In the genomic region with DNA sequence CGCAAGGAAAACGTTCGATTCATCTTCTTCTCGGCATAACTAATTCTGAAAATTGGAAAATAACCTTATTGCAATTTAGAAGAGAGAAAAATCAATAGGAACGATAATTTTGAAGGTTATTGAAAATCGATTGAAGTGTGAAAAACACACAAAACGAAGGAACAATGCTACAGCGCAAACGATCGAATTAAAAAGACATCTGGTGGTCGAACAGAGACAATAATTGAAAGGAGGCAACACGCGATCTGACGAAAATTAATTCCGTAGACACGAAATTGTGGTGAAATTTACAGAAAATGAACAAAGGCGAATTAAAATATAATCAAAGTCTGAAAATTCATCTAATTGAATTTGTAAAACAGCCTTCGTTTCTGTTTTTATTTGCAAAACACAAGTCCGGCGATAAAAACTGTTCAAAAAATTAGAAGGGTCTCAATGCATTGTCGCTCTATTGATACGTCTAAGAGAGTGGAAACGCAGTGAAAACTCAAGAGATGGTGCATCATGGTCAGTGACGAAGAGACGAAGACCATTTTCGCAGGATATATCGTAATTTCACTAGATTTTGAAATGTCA, we compare ENCODE assay signal across 4 worm cellular contexts.
TF ChIP-seq lines count a peak whose summit lies in the region.

A gene (minus strand): TSS at position 51 of the 576 bp plus-strand sequence.

TF ChIP-seq in whole organism, L2 larva, 48 proteins besides CTCF, POLR2A, EP300 and RAD21 (continued from another document):
- TF ChIP-seq lin-11 (tag; optimal IDR thresholded peaks at IDR 0.05; lab: Kevin White, UChicago) (no peak), F13H6.1 (tag; optimal IDR thresholded peaks at IDR 0.05; lab: Kevin White, UChicago) (peak; percentile 81), ama-1 (optimal IDR thresholded peaks at IDR 0.05; lab: Kevin White, UChicago) (no peak), gmeb-1 (tag; optimal IDR thresholded peaks at IDR 0.05; lab: Kevin White, UChicago) (peak; percentile 69), ztf-1 (GFP tag; conservative IDR thresholded peaks at IDR 0.05; lab: Robert Waterston, UW) (no peak), zag-1 (tag; optimal IDR thresholded peaks at IDR 0.05; lab: Kevin White, UChicago) (peak; percentile 12), nhr-6 (tag; optimal IDR thresholded peaks at IDR 0.05; lab: Kevin White, UChicago) (peak; percentile 75), nhr-25 (tag; optimal IDR thresholded peaks at IDR 0.05; lab: Kevin White, UChicago) (peak; percentile 76), peb-1 (tag; optimal IDR thresholded peaks at IDR 0.05; lab: Kevin White, UChicago) (no peak), ztf-4 (tag; optimal IDR thresholded peaks at IDR 0.05; lab: Kevin White, UChicago) (no peak), sem-4 (tag; optimal IDR thresholded peaks at IDR 0.05; lab: Kevin White, UChicago) (peak; percentile 45), unc-39 (tag; optimal IDR thresholded peaks at IDR 0.05; lab: Kevin White, UChicago) (no peak), mdl-1 (tag; optimal IDR thresholded peaks at IDR 0.05; lab: Kevin White, UChicago) (no peak), snpc-4 (tag; optimal IDR thresholded peaks at IDR 0.05; lab: Kevin White, UChicago) (no peak), ztf-11 (tag; optimal IDR thresholded peaks at IDR 0.05; lab: Kevin White, UChicago) (no peak), elt-1 (tag; optimal IDR thresholded peaks at IDR 0.05; lab: Kevin White, UChicago) (no peak), fos-1 (tag; optimal IDR thresholded peaks at IDR 0.05; lab: Kevin White, UChicago) (peak; percentile 76), blmp-1 (tag; optimal IDR thresholded peaks at IDR 0.05; lab: Kevin White, UChicago; ENCODE audit: insufficient read depth) (peak; percentile 39), nhr-21 (tag; optimal IDR thresholded peaks at IDR 0.05; lab: Kevin White, UChicago) (peak; percentile 39), unc-55 (GFP tag; optimal IDR thresholded peaks at IDR 0.05; lab: Kevin White, UChicago) (peak; percentile 95)

TF ChIP-seq in whole organism, L4 larva, 104 proteins besides CTCF, POLR2A, EP300 and RAD21 (continued from another document and continues in another):
- TF ChIP-seq lin-13 (GFP tag; optimal IDR thresholded peaks at IDR 0.05; lab: Kevin White, UChicago) (peak; percentile 69), egl-43 (GFP tag; IDR thresholded peaks at IDR 0.05; lab: Robert Waterston, UW) (no peak), Y75B8A.6 (GFP tag; IDR thresholded peaks at IDR 0.05; lab: Robert Waterston, UW) (no peak), egl-27 (tag; optimal IDR thresholded peaks at IDR 0.05; lab: Kevin White, UChicago) (no peak), hlh-11 (tag; optimal IDR thresholded peaks at IDR 0.05; lab: Kevin White, UChicago) (peak; percentile 72), aha-1 (tag; lab: Kevin White, UChicago) (no peak), daf-16 (GFP tag; optimal IDR thresholded peaks at IDR 0.05; lab: Kevin White, UChicago) (no peak), daf-16 (tag; optimal IDR thresholded peaks at IDR 0.05; lab: Kevin White, UChicago) (peak; percentile 39), nhr-41 (GFP tag; IDR thresholded peaks at IDR 0.05; lab: Robert Waterston, UW) (no peak), daf-8 (GFP tag; IDR thresholded peaks at IDR 0.05; lab: Robert Waterston, UW) (no peak), vab-7 (GFP tag; IDR thresholded peaks at IDR 0.05; lab: Robert Waterston, UW) (peak; percentile 67), gei-8 (GFP tag; optimal IDR thresholded peaks at IDR 0.05; lab: Kevin White, UChicago) (no peak), F37D6.2 (tag; optimal IDR thresholded peaks at IDR 0.05; lab: Kevin White, UChicago) (peak; percentile 46), hmg-1.1 (GFP tag; IDR thresholded peaks at IDR 0.05; lab: Robert Waterston, UW) (peak; percentile 63), zag-1 (tag; optimal IDR thresholded peaks at IDR 0.05; lab: Kevin White, UChicago) (no peak), lir-3 (tag; optimal IDR thresholded peaks at IDR 0.05; lab: Kevin White, UChicago) (no peak), nhr-10 (tag; optimal IDR thresholded peaks at IDR 0.05; lab: Kevin White, UChicago) (no peak), nhr-102 (tag; optimal IDR thresholded peaks at IDR 0.05; lab: Kevin White, UChicago) (no peak), F10B5.3 (tag; optimal IDR thresholded peaks at IDR 0.05; lab: Kevin White, UChicago) (no peak), zip-2 (tag; optimal IDR thresholded peaks at IDR 0.05; lab: Kevin White, UChicago) (no peak), tra-1 (GFP tag; IDR thresholded peaks at IDR 0.05; lab: Robert Waterston, UW) (no peak), R02D3.7 (tag; optimal IDR thresholded peaks at IDR 0.05; lab: Kevin White, UChicago) (no peak), nhr-6 (tag; optimal IDR thresholded peaks at IDR 0.05; lab: Kevin White, UChicago) (peak; percentile 10), ceh-44 (GFP tag; IDR thresholded peaks at IDR 0.05; lab: Robert Waterston, UW) (0 out of 2 replicates have a peak, but pooled peaks have one; percentile 11), jun-1 (tag; optimal IDR thresholded peaks at IDR 0.05; lab: Kevin White, UChicago) (no peak), dpl-1 (GFP tag; optimal IDR thresholded peaks at IDR 0.05; lab: Kevin White, UChicago) (peak; percentile 65), attf-4 (tag; optimal IDR thresholded peaks at IDR 0.05; lab: Kevin White, UChicago) (no peak), duxl-1 (tag; optimal IDR thresholded peaks at IDR 0.05; lab: Kevin White, UChicago; ENCODE audit: poor library complexity) (peak; percentile 28), ceh-28 (tag; optimal IDR thresholded peaks at IDR 0.05; lab: Kevin White, UChicago) (no peak), ctbp-1 (GFP tag; IDR thresholded peaks at IDR 0.05; lab: Robert Waterston, UW) (no peak), mes-2 (tag; optimal IDR thresholded peaks at IDR 0.05; lab: Kevin White, UChicago; ENCODE audit: poor library complexity, severe bottlenecking) (peak; percentile 89), ztf-7 (tag; optimal IDR thresholded peaks at IDR 0.05; lab: Kevin White, UChicago) (no peak), tag-97 (GFP tag; IDR thresholded peaks at IDR 0.05; lab: Robert Waterston, UW) (no peak), hlh-30 (tag; optimal IDR thresholded peaks at IDR 0.05; lab: Kevin White, UChicago; ENCODE audit: insufficient read depth) (peak; percentile 57), dmd-6 (GFP tag; IDR thresholded peaks at IDR 0.05; lab: Robert Waterston, UW) (peak; percentile 35; the same call in 1 of the 2 replicates), aly-2 (tag; optimal IDR thresholded peaks at IDR 0.05; lab: Kevin White, UChicago) (no peak), ceh-62 (tag; optimal IDR thresholded peaks at IDR 0.05; lab: Kevin White, UChicago) (no peak)

TF ChIP-seq in whole organism, late embryonic, 69 proteins besides CTCF, POLR2A, EP300 and RAD21 (continued from another document):
- peak; percentile 93 for TF ChIP-seq ceh-2 (tag; optimal IDR thresholded peaks at IDR 0.05; lab: Kevin White, UChicago)
- TF ChIP-seq tbx-2 (tag; optimal IDR thresholded peaks at IDR 0.05; lab: Kevin White, UChicago), result peak; percentile 98
- TF ChIP-seq ceh-31 (tag; optimal IDR thresholded peaks at IDR 0.05; lab: Kevin White, UChicago), result peak; percentile 100
- TF ChIP-seq T23F11.4 (GFP tag; optimal IDR thresholded peaks at IDR 0.05; lab: Kevin White, UChicago), result peak; percentile 55
- peak; percentile 61 for TF ChIP-seq unc-86 (tag; optimal IDR thresholded peaks at IDR 0.05; lab: Kevin White, UChicago)
- TF ChIP-seq sdc-2 (tag; optimal IDR thresholded peaks at IDR 0.05; lab: Kevin White, UChicago), result peak; percentile 36
- TF ChIP-seq che-1 (tag; optimal IDR thresholded peaks at IDR 0.05; lab: Kevin White, UChicago), result peak; percentile 44
- peak; percentile 57 for TF ChIP-seq eyg-1 (tag; optimal IDR thresholded peaks at IDR 0.05; lab: Kevin White, UChicago)
- TF ChIP-seq nfya-1 (tag; optimal IDR thresholded peaks at IDR 0.05; lab: Kevin White, UChicago), result peak; percentile 54
- peak; percentile 45 for TF ChIP-seq syd-9 (tag; optimal IDR thresholded peaks at IDR 0.05; lab: Kevin White, UChicago)
- TF ChIP-seq madf-2 (tag; optimal IDR thresholded peaks at IDR 0.05; lab: Kevin White, UChicago), result peak; percentile 45
- no peak for TF ChIP-seq pros-1 (tag; optimal IDR thresholded peaks at IDR 0.05; lab: Kevin White, UChicago)
- TF ChIP-seq lin-11 (tag; optimal IDR thresholded peaks at IDR 0.05; lab: Kevin White, UChicago), result no peak
- peak; percentile 83 for TF ChIP-seq ceh-18 (tag; optimal IDR thresholded peaks at IDR 0.05; lab: Kevin White, UChicago)
- TF ChIP-seq lim-6 (tag; optimal IDR thresholded peaks at IDR 0.05; lab: Kevin White, UChicago), result peak; percentile 92
- peak; percentile 14 for TF ChIP-seq C38D4.7 (GFP tag; optimal IDR thresholded peaks at IDR 0.05; lab: Kevin White, UChicago)
- no peak for TF ChIP-seq nhr-232 (tag; optimal IDR thresholded peaks at IDR 0.05; lab: Kevin White, UChicago)
- TF ChIP-seq hlh-8 (tag; optimal IDR thresholded peaks at IDR 0.05; lab: Kevin White, UChicago), result peak; percentile 83
- TF ChIP-seq unc-3 (GFP tag; conservative IDR thresholded peaks at IDR 0.05; lab: Robert Waterston, UW), result no peak
- TF ChIP-seq unc-3 (tag; optimal IDR thresholded peaks at IDR 0.05; lab: Kevin White, UChicago), result peak; percentile 77
- TF ChIP-seq C08G9.2 (tag; optimal IDR thresholded peaks at IDR 0.05; lab: Kevin White, UChicago), result peak; percentile 96
- TF ChIP-seq dmd-4 (tag; optimal IDR thresholded peaks at IDR 0.05; lab: Kevin White, UChicago; ENCODE audit: borderline replicate concordance), result peak; percentile 34
- TF ChIP-seq npax-4 (tag; optimal IDR thresholded peaks at IDR 0.05; lab: Kevin White, UChicago), result no peak
- TF ChIP-seq ttx-3 (tag; optimal IDR thresholded peaks at IDR 0.05; lab: Kevin White, UChicago), result peak; percentile 47
- TF ChIP-seq ets-4 (tag; optimal IDR thresholded peaks at IDR 0.05; lab: Kevin White, UChicago), result peak; percentile 97
- TF ChIP-seq ceh-22 (tag; optimal IDR thresholded peaks at IDR 0.05; lab: Kevin White, UChicago), result no peak
- TF ChIP-seq K02D7.2 (tag; optimal IDR thresholded peaks at IDR 0.05; lab: Kevin White, UChicago), result peak; percentile 62
- no peak for TF ChIP-seq pat-9 (tag; optimal IDR thresholded peaks at IDR 0.05; lab: Kevin White, UChicago)
- TF ChIP-seq hlh-30 (tag; optimal IDR thresholded peaks at IDR 0.05; lab: Kevin White, UChicago; ENCODE audit: insufficient read depth), result no peak
- TF ChIP-seq ceh-19 (GFP tag; optimal IDR thresholded peaks at IDR 0.05; lab: Kevin White, UChicago), result peak; percentile 59
- no peak for TF ChIP-seq K09A11.1 (tag; optimal IDR thresholded peaks at IDR 0.05; lab: Kevin White, UChicago; ENCODE audit: insufficient read depth)
- TF ChIP-seq ceh-6 (GFP tag; optimal IDR thresholded peaks at IDR 0.05; lab: Kevin White, UChicago), result peak; percentile 43
- peak; percentile 84 for TF ChIP-seq ceh-34 (tag; optimal IDR thresholded peaks at IDR 0.05; lab: Kevin White, UChicago)
- peak; percentile 92 for TF ChIP-seq fax-1 (tag; optimal IDR thresholded peaks at IDR 0.05; lab: Kevin White, UChicago)
- TF ChIP-seq ceh-14 (tag; optimal IDR thresholded peaks at IDR 0.05; lab: Kevin White, UChicago), result peak; percentile 95
- no peak for TF ChIP-seq ama-1 (optimal IDR thresholded peaks at IDR 0.05; lab: Kevin White, UChicago)
- TF ChIP-seq hlh-6 (tag; optimal IDR thresholded peaks at IDR 0.05; lab: Kevin White, UChicago), result peak; percentile 73
- peak; percentile 94 for TF ChIP-seq rnt-1 (tag; optimal IDR thresholded peaks at IDR 0.05; lab: Kevin White, UChicago)

TF ChIP-seq in whole organism, mixed stage, embryonic, 35 proteins besides CTCF, POLR2A, EP300 and RAD21 (continued from another document):
- TF ChIP-seq nhr-12 (tag; optimal IDR thresholded peaks at IDR 0.05; lab: Kevin White, UChicago), result no peak
- TF ChIP-seq nhr-237 (tag; optimal IDR thresholded peaks at IDR 0.05; lab: Kevin White, UChicago), result peak; percentile 94
- peak; percentile 62 for TF ChIP-seq lin-32 (GFP tag; optimal IDR thresholded peaks at IDR 0.05; lab: Kevin White, UChicago)
- peak; percentile 67 for TF ChIP-seq mep-1 (tag; optimal IDR thresholded peaks at IDR 0.05; lab: Kevin White, UChicago)
- no peak for TF ChIP-seq snpc-4 (tag; optimal IDR thresholded peaks at IDR 0.05; lab: Kevin White, UChicago)
- TF ChIP-seq blmp-1 (tag; optimal IDR thresholded peaks at IDR 0.05; lab: Kevin White, UChicago), result no peak
- no peak for TF ChIP-seq pha-4 (tag; optimal IDR thresholded peaks at IDR 0.05; lab: Kevin White, UChicago)
- no peak for TF ChIP-seq ztf-11 (tag; optimal IDR thresholded peaks at IDR 0.05; lab: Kevin White, UChicago)
